Worm (Caenorhabditis elegans): ENCODE measurements around the gene pgp-7.

The pgp-7 gene

DNA sequence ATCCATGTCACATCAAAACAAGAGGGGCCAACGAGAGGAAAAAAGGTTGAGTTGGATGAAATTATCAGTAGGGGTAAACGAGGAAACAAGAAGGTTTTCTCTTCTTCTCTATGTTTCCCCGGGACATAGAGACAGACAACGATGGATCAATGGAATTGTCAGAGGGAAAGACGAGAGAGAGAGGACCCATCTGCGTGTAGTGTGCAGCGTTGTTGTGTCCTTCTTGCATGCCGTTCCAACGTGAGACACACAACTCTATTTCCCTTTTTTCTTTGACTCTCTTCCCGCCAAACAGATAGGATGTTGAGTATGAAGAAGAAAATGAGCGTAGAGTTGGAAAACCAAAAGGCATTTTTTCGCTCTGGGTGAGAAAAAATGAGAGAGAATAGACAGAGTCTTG, 30.9 kb upstream of the pgp-7 start (continued):
- TF ChIP-seq nhr-10 (tag; optimal IDR thresholded peaks at IDR 0.05) (no peak), fkh-10 (GFP tag; optimal IDR thresholded peaks at IDR 0.05) (peak; percentile 80), nhr-237 (tag; optimal IDR thresholded peaks at IDR 0.05) (no peak), ZK546.5 (tag; optimal IDR thresholded peaks at IDR 0.05) (no peak), gei-8 (GFP tag; optimal IDR thresholded peaks at IDR 0.05) (no peak), rbr-2 (tag; optimal IDR thresholded peaks at IDR 0.05) (peak; percentile 66), vab-7 (GFP tag; IDR thresholded peaks at IDR 0.05) (no peak), dpl-1 (GFP tag; optimal IDR thresholded peaks at IDR 0.05) (peak; percentile 21), mep-1 (tag; optimal IDR thresholded peaks at IDR 0.05) (peak; percentile 79), hlh-11 (tag; optimal IDR thresholded peaks at IDR 0.05) (peak; percentile 80), nhr-111 (GFP tag; optimal IDR thresholded peaks at IDR 0.05) (no peak), daf-16 (GFP tag; optimal IDR thresholded peaks at IDR 0.05) (peak in 1 of 2 experiments; percentile 77), daf-16 (tag; optimal IDR thresholded peaks at IDR 0.05) (peak; percentile 12), ctbp-1 (GFP tag; IDR thresholded peaks at IDR 0.05) (0 out of 2 replicates have a peak, but pooled peaks have one; percentile 38), F26F4.8 (GFP tag; conservative IDR thresholded peaks at IDR 0.05) (no peak), mes-2 (tag; optimal IDR thresholded peaks at IDR 0.05; ENCODE audit: poor library complexity, severe bottlenecking) (peak; percentile 39), nhr-11 (tag; optimal IDR thresholded peaks at IDR 0.05) (peak; percentile 87), set-16 (GFP tag; IDR thresholded peaks at IDR 0.05) (no peak), dve-1 (tag; optimal IDR thresholded peaks at IDR 0.05; ENCODE audit: insufficient read depth) (peak; percentile 28)

DNA sequence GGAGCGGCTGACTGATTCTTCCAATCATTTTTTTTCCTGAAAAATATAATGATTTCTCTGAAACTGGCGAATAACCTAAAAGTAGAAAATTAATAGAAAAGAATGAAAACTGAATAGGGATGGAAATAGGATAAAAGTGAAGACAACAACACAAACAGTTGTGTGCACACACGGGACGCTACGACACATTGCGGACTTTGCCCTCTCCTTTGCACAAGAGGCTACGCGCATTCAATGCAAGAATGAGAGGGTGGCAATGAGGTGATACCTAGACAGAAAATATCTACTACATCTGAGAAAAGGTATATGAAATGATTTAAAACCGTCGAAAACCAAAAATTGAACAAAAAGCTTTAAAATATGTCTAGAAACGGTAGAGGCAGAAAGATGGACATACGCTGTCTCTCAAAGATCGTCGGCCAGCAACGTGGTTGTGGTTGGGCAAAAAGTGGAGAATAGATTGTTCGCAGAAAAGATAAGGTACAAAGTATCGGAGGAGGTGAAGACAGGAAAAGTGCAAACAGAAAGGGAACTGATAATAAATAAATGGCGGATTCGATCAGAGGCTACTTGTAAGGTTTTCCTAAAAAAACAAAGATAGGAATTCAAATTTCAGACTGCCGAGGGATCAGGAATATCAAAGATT, 30.2 kb upstream of the pgp-7 start, which contains the start of gene suca-1:
Gene suca-1 (minus strand): TSS at position 36 of the 646 bp plus-strand sequence.
- TF ChIP-seq F49E8.2 (tag; optimal IDR thresholded peaks at IDR 0.05; ENCODE audit: borderline replicate concordance) (no peak), lsy-2 (tag; optimal IDR thresholded peaks at IDR 0.05) (peak; percentile 0 to 59), saeg-2 (GFP tag; IDR thresholded peaks at IDR 0.05) (0 out of 2 replicates have a peak, but pooled peaks have one; percentile 18), lin-13 (GFP tag; optimal IDR thresholded peaks at IDR 0.05) (peak; percentile 5), Y75B8A.6 (GFP tag; IDR thresholded peaks at IDR 0.05) (no peak), mep-1 (tag; optimal IDR thresholded peaks at IDR 0.05) (peak; percentile 39), nhr-102 (tag; optimal IDR thresholded peaks at IDR 0.05) (no peak), madf-5 (GFP tag; IDR thresholded peaks at IDR 0.05) (no peak), daf-16 (GFP tag; optimal IDR thresholded peaks at IDR 0.05) (no peak), daf-16 (tag; optimal IDR thresholded peaks at IDR 0.05) (peak; percentile 24), hmg-1.1 (GFP tag; IDR thresholded peaks at IDR 0.05) (peak; percentile 60; the same call in 1 of the 2 replicates), unc-39 (tag; optimal IDR thresholded peaks at IDR 0.05) (no peak), Y105C5A.15 (GFP tag; IDR thresholded peaks at IDR 0.05) (no peak), tra-1 (GFP tag; IDR thresholded peaks at IDR 0.05) (no peak), rbr-2 (tag; optimal IDR thresholded peaks at IDR 0.05) (peak; percentile 62), aha-1 (tag) (no peak), aly-2 (tag; optimal IDR thresholded peaks at IDR 0.05) (no peak), ztf-11 (tag; optimal IDR thresholded peaks at IDR 0.05) (no peak), hlh-11 (tag; optimal IDR thresholded peaks at IDR 0.05) (peak; percentile 56), nhr-28 (tag; optimal IDR thresholded peaks at IDR 0.05) (peak; percentile 36), madf-9 (GFP tag; conservative IDR thresholded peaks at IDR 0.05) (no peak), nhr-11 (tag; optimal IDR thresholded peaks at IDR 0.05) (no peak), cey-2 (tag; optimal IDR thresholded peaks at IDR 0.05; ENCODE audit: borderline replicate concordance, insufficient read depth) (no peak), unc-62 (GFP tag; optimal IDR thresholded peaks at IDR 0.05 in 1 of 2) (peak in 1 of 2 experiments; percentile 71), unc-62 (tag; optimal IDR thresholded peaks at IDR 0.05) (no peak), ceh-20 (GFP tag; IDR thresholded peaks at IDR 0.05) (no peak), attf-4 (tag; optimal IDR thresholded peaks at IDR 0.05) (no peak), fkh-10 (GFP tag; optimal IDR thresholded peaks at IDR 0.05) (no peak), mxl-3 (GFP tag; optimal IDR thresholded peaks at IDR 0.05) (peak; percentile 92), spr-1 (tag; optimal IDR thresholded peaks at IDR 0.05) (no peak), zip-2 (tag; optimal IDR thresholded peaks at IDR 0.05) (no peak), dmd-8 (GFP tag; IDR thresholded peaks at IDR 0.05) (no peak), mes-2 (tag; optimal IDR thresholded peaks at IDR 0.05; ENCODE audit: poor library complexity, severe bottlenecking) (peak; percentile 50), daf-12 (tag; optimal IDR thresholded peaks at IDR 0.05) (no peak), nhr-237 (tag; optimal IDR thresholded peaks at IDR 0.05) (no peak), dmd-6 (GFP tag; IDR thresholded peaks at IDR 0.05) (peak; percentile 67), nhr-111 (GFP tag; optimal IDR thresholded peaks at IDR 0.05) (no peak), daf-19 (GFP tag; conservative IDR thresholded peaks at IDR 0.05) (no peak), nhr-10 (tag; optimal IDR thresholded peaks at IDR 0.05) (no peak), spr-3 (GFP tag; optimal IDR thresholded peaks at IDR 0.05) (no peak)

Measured in whole organism, L4 larva.